Worm (Caenorhabditis elegans) whole organism, L2 larva: Measurements from ENCODE around the gene R11G1.11.

Experiments
- R02D3.7 ChIP-seq: fragments of 150-350 bp; optimal IDR thresholded peaks from 2 replicates; lab custom pipeline; 2014; ENCODE audit warnings: missing biosample characterization, missing genetic modification characterization
- elt-3 ChIP-seq: sonication (generic microtip); optimal IDR thresholded peaks from 2 replicates; lab custom pipeline; 2017; ENCODE audit warnings: missing biosample characterization, missing genetic modification characterization
- lin-13 ChIP-seq: fragments of 150-350 bp; optimal IDR thresholded peaks from 2 replicates; lab custom pipeline; 2014; ENCODE audit warnings: missing biosample characterization, missing genetic modification reagents, missing genetic modification characterization
- mdl-1 ChIP-seq, 2 experiments: fragments of 150-350 bp in 1 of 2; sonication (generic microtip) in 1 of 2; optimal IDR thresholded peaks; 2 replicates each; lab custom pipeline; 2017; ENCODE audit warnings: missing biosample characterization in 2 of 2, missing genetic modification characterization in 2 of 2
- nhr-11 ChIP-seq: fragments of 150-350 bp; optimal IDR thresholded peaks from 2 replicates; lab custom pipeline; 2014; ENCODE audit warnings: missing biosample characterization, missing genetic modification characterization

DNA sequence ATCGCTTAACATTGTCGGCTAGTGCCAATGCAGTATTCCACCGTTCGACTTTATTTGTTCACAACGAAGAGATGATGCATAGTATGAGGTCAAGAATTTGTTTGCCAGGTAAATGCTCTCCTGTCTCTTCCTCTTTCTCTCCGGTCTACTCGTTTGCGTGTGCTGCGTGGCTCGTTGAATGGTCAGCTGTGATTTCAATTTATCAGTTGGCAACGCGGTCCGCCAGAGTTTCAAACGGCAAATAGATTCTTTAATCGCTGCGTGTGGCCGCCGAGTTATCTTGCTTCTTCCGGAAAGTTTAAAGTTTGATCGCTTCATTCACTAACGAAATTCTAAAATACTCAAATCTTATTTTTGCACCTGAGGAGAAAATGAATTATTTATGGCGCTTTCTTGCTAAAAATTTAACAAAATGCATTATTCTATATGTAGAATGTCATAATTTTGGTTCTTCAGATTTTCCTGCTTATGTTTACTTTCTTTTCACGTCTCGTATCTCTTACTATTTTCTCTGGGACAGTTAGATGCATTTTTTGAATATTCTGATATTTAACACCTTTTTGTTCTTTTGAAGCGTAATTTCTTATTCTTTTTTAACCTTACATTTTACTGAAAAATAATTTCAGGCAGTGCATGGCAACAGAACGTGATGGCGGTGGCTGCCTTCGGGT, 26.0 kb downstream of the R11G1.11 start, which contains the start of gene tsp-17:
- no peak for TF ChIP-seq nhr-11 (tag; lab: Kevin White, UChicago)
- TF ChIP-seq lin-13 = no peak
- no peak for TF ChIP-seq mdl-1 (tag; optimal IDR thresholded peaks at IDR 0.05; lab: Kevin White, UChicago)
- no peak for TF ChIP-seq elt-3
- no peak for TF ChIP-seq R02D3.7 (tag; lab: Kevin White, UChicago)
